In the genomic region with DNA sequence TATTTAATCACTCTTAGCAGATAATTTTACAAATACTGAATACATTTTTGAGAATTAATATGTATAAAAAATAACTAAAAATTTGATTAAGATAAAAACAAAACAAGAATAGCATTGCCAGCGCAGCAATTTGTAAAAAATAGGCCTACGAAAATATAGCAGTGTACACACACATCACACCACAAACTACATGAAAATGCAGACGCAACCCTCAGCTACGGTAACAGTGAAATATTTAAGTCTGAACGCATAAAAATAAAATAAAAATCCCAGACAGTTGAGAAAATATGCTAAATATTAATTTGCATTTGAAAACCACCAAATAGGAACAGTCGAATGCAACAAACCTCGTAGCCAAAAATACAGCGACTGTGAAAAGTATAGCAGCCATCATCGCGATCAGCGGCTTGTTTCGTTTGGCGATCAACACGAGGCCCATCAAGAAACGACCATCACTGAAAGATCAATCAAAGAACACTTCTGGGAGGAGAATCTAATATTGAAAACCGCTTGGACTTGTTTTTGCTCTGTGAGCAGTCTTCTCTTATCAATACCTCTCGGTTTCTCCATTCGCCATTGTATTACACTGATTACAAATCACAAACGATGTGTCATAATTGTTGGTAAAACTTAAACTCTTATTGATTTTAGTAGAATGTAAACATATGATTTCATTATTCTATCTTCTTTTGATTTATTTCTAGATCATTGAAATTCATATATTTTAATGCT, we compare ENCODE assay signal across 1 worm cellular context.
TF ChIP-seq lines count a peak whose summit lies in the region.

TSS of gene pyp-1 (minus strand) at position 439 of the 732 bp plus-strand sequence.

TF ChIP-seq in whole organism, L1 larva, 84 proteins besides CTCF, POLR2A, EP300 and RAD21 (continued from another document):
- TF ChIP-seq zag-1 (tag; optimal IDR thresholded peaks at IDR 0.05; lab: Kevin White, UChicago) = no peak
